Fruit fly (Drosophila melanogaster) whole organism, embryonic: ENCODE measurements around the gene CG1532.

ENCODE experiments used
- Bdp1 ChIP-seq: fragments of 200-800 bp; sonication (Bioruptor generic); optimal IDR thresholded peaks from 3 replicates; lab custom pipeline; 2016; ENCODE audit warnings: missing biosample characterization, missing genetic modification characterization
- BtbVII ChIP-seq: fragments of 200-800 bp; sonication (Bioruptor generic); optimal IDR thresholded peaks from 3 replicates; lab custom pipeline; 2017; ENCODE audit warnings: missing biosample characterization, mild to moderate bottlenecking, missing genetic modification characterization
- CG10147 ChIP-seq: fragments of 200-800 bp; sonication (Bioruptor generic); optimal IDR thresholded peaks from 2 replicates; lab custom pipeline; 2019; ENCODE audit warnings: missing biosample characterization, mild to moderate bottlenecking, missing genetic modification characterization, moderate library complexity
- CG10366 ChIP-seq: fragments of 200-800 bp; sonication (Bioruptor generic); IDR thresholded peaks from 2 replicates; pipeline ENCODE4 v1.3.6; 2022; ENCODE audit warnings: missing biosample characterization, missing genetic modification characterization
- CG11695 ChIP-seq: fragments of 200-800 bp; sonication (Bioruptor generic); IDR thresholded peaks from 3 replicates; pipeline ENCODE4 v1.3.6; 2022; ENCODE audit warnings: missing biosample characterization, missing genetic modification characterization
- CG13296 ChIP-seq: fragments of 200-800 bp; sonication (Bioruptor generic); optimal IDR thresholded peaks from 3 replicates; lab custom pipeline; 2018; ENCODE audit warnings: missing biosample characterization, mild to moderate bottlenecking, missing genetic modification characterization
- CG14014 ChIP-seq: fragments of 200-800 bp; sonication (Bioruptor generic); IDR thresholded peaks from 2 replicates; pipeline ENCODE4 v1.3.6; 2022; ENCODE audit warnings: missing biosample characterization, missing genetic modification characterization
- CG14441 ChIP-seq: fragments of 200-800 bp; sonication (Bioruptor generic); IDR thresholded peaks from 2 replicates; pipeline ENCODE4 v1.3.6; 2022; ENCODE audit warnings: missing biosample characterization, missing genetic modification characterization
- CG1602 ChIP-seq: fragments of 200-800 bp; sonication (Bioruptor generic); optimal IDR thresholded peaks from 3 replicates; lab custom pipeline; 2016; ENCODE audit warnings: missing biosample characterization, missing genetic modification characterization
- CG17912 ChIP-seq: fragments of 200-800 bp; sonication (Bioruptor generic); optimal IDR thresholded peaks from 2 replicates; lab custom pipeline; 2018; ENCODE audit warnings: missing biosample characterization, mild to moderate bottlenecking, missing genetic modification characterization
- CG18476 ChIP-seq: fragments of 200-800 bp; sonication (Bioruptor generic); optimal IDR thresholded peaks from 2 replicates; lab custom pipeline; 2016; ENCODE audit warnings: missing biosample characterization, mild to moderate bottlenecking, missing genetic modification characterization
- CG18619 ChIP-seq: fragments of 200-800 bp; sonication (Bioruptor generic); optimal IDR thresholded peaks from 3 replicates; lab custom pipeline; 2017; ENCODE audit warnings: missing biosample characterization, mild to moderate bottlenecking, missing genetic modification characterization
- CG2120 ChIP-seq: fragments of 200-800 bp; sonication (Bioruptor generic); optimal IDR thresholded peaks from 3 replicates; lab custom pipeline; 2016; ENCODE audit warnings: missing biosample characterization, missing genetic modification characterization
- CG2129 ChIP-seq: fragments of 200-800 bp; sonication (Bioruptor generic); IDR thresholded peaks from 2 replicates; pipeline ENCODE4 v1.3.6; 2022; ENCODE audit warnings: missing biosample characterization, missing genetic modification characterization; ENCODE audit not compliant: partially characterized antibody
- CG2712 ChIP-seq: fragments of 200-800 bp; optimal IDR thresholded peaks from 3 replicates; lab custom pipeline; 2019; ENCODE audit warnings: missing biosample characterization, mild to moderate bottlenecking, missing genetic modification characterization, moderate library complexity
- CG4707 ChIP-seq: fragments of 200-800 bp; sonication (Bioruptor generic); optimal IDR thresholded peaks from 2 replicates; lab custom pipeline; 2018; ENCODE audit warnings: missing biosample characterization, mild to moderate bottlenecking, missing genetic modification characterization, moderate library complexity
- CG6175 ChIP-seq: fragments of 200-800 bp; sonication (Bioruptor generic); IDR thresholded peaks from 3 replicates; pipeline ENCODE4 v1.3.6; 2022; ENCODE audit warnings: missing biosample characterization, missing genetic modification characterization
- CG6689 ChIP-seq: fragments of 200-800 bp; sonication (Bioruptor generic); IDR thresholded peaks from 2 replicates; pipeline ENCODE4 v1.3.6; 2022; ENCODE audit warnings: missing biosample characterization, missing genetic modification characterization
- CG7839 ChIP-seq: fragments of 200-800 bp; sonication (Bioruptor generic); optimal IDR thresholded peaks from 3 replicates; lab custom pipeline; 2018; ENCODE audit warnings: missing biosample characterization, mild to moderate bottlenecking, missing genetic modification characterization, moderate library complexity
- CG8478 ChIP-seq: fragments of >200 bp; optimal IDR thresholded peaks from 2 replicates; lab custom pipeline; 2018
- CHES-1-like ChIP-seq: fragments of 200-800 bp; sonication (Bioruptor generic); optimal IDR thresholded peaks from 2 replicates; lab custom pipeline; 2016; ENCODE audit warnings: missing biosample characterization, missing genetic modification characterization
- CkIIα-i1 ChIP-seq: fragments of 200-800 bp; sonication (Bioruptor generic); IDR thresholded peaks from 2 replicates; pipeline ENCODE4 v1.3.6; 2022; ENCODE audit warnings: missing biosample characterization, missing genetic modification characterization
- D ChIP-seq, 2 experiments: fragments of 200-800 bp in 1 of 2; fragments of >200 bp in 1 of 2; sonication (Bioruptor generic) in 1 of 2; optimal IDR thresholded peaks; 2 replicates in 1 of 2; 3 replicates in 1 of 2; lab custom pipeline; 2017; ENCODE audit warnings: mild to moderate bottlenecking in 1 of 2, missing biosample characterization in 1 of 2, missing genetic modification characterization in 1 of 2, missing genetic modification reagents in 1 of 2
- D19A ChIP-seq: fragments of 200-800 bp; optimal IDR thresholded peaks from 3 replicates; lab custom pipeline; 2019; ENCODE audit warnings: missing biosample characterization, mild to moderate bottlenecking, missing genetic modification characterization, moderate library complexity
- Kr ChIP-seq: fragments of 200-800 bp; sonication (Bioruptor generic); optimal IDR thresholded peaks from 2 replicates; lab custom pipeline; 2017; ENCODE audit warnings: missing biosample characterization, mild to moderate bottlenecking, missing genetic modification characterization
- Lim3 ChIP-seq: fragments of 200-800 bp; sonication (Bioruptor generic); IDR thresholded peaks from 2 replicates; pipeline ENCODE4 v1.3.6; 2022; ENCODE audit warnings: missing biosample characterization, missing genetic modification characterization
- Mrtf ChIP-seq: fragments of 200-800 bp; sonication (Bioruptor generic); IDR thresholded peaks from 3 replicates; pipeline ENCODE4 v1.3.6; 2022; ENCODE audit warnings: missing biosample characterization, missing genetic modification characterization
- NfI ChIP-seq: fragments of 200-800 bp; sonication (Bioruptor generic); optimal IDR thresholded peaks from 3 replicates; lab custom pipeline; 2018; ENCODE audit warnings: missing biosample characterization, mild to moderate bottlenecking, missing genetic modification characterization, moderate library complexity
- Poxn ChIP-seq: fragments of 200-800 bp; sonication (Bioruptor generic); IDR thresholded peaks from 2 replicates; pipeline ENCODE4 v1.3.6; 2022; ENCODE audit warnings: missing biosample characterization, missing genetic modification characterization
- Sry-β ChIP-seq: fragments of 200-800 bp; sonication (Bioruptor generic); optimal IDR thresholded peaks from 2 replicates; lab custom pipeline; 2018; ENCODE audit warnings: missing biosample characterization, mild to moderate bottlenecking, missing genetic modification characterization, moderate library complexity
- btn ChIP-seq: fragments of 200-800 bp; sonication (Bioruptor generic); optimal IDR thresholded peaks from 2 replicates; lab custom pipeline; 2016; ENCODE audit warnings: missing biosample characterization, missing genetic modification characterization
- cas ChIP-seq: fragments of 200-800 bp; sonication (Bioruptor generic); IDR thresholded peaks from 2 replicates; pipeline ENCODE4 v1.3.6; 2022; ENCODE audit warnings: missing biosample characterization, missing genetic modification characterization
- chif ChIP-seq, 2 experiments: fragments of 200-800 bp; sonication (Bioruptor generic); optimal IDR thresholded peaks; 3 replicates each; lab custom pipeline; 2016; ENCODE audit warnings: missing biosample characterization in 2 of 2, missing genetic modification characterization in 2 of 2
- danr ChIP-seq: fragments of 200-800 bp; sonication (Bioruptor generic); IDR thresholded peaks from 2 replicates; pipeline ENCODE4 v1.3.6; 2022; ENCODE audit warnings: missing biosample characterization, missing genetic modification characterization
- dati ChIP-seq: fragments of 200-800 bp; sonication (Bioruptor generic); IDR thresholded peaks from 2 replicates; pipeline ENCODE4 v1.3.6; 2022; ENCODE audit warnings: missing biosample characterization, missing genetic modification characterization
- dm ChIP-seq: fragments of 200-800 bp; sonication (Bioruptor generic); optimal IDR thresholded peaks from 3 replicates; lab custom pipeline; 2016; ENCODE audit warnings: missing biosample characterization, missing genetic modification characterization
- emc ChIP-seq: fragments of 200-800 bp; sonication (Bioruptor generic); optimal IDR thresholded peaks from 2 replicates; lab custom pipeline; 2016; ENCODE audit warnings: missing biosample characterization, missing genetic modification characterization
- ems ChIP-seq: fragments of 200-800 bp; sonication (Bioruptor generic); optimal IDR thresholded peaks from 3 replicates; lab custom pipeline; 2016; ENCODE audit warnings: missing biosample characterization, missing genetic modification characterization
- fd3F ChIP-seq: fragments of 200-800 bp; sonication (Bioruptor generic); optimal IDR thresholded peaks from 2 replicates; lab custom pipeline; 2018; ENCODE audit warnings: missing biosample characterization, mild to moderate bottlenecking, missing genetic modification characterization, moderate library complexity
- jing ChIP-seq: fragments of 200-800 bp; sonication (Bioruptor generic); optimal IDR thresholded peaks from 2 replicates; lab custom pipeline; 2018; ENCODE audit warnings: missing biosample characterization, mild to moderate bottlenecking, missing genetic modification characterization
- lab ChIP-seq: fragments of 200-800 bp; sonication (Bioruptor generic); optimal IDR thresholded peaks from 3 replicates; lab custom pipeline; 2017; ENCODE audit warnings: missing biosample characterization, missing genetic modification characterization, mild to moderate bottlenecking, moderate library complexity, missing genetic modification reagents
- mam ChIP-seq: fragments of 200-800 bp; sonication (Bioruptor generic); optimal IDR thresholded peaks from 3 replicates; lab custom pipeline; 2016; ENCODE audit warnings: missing biosample characterization, missing genetic modification characterization
- nom ChIP-seq: fragments of 200-800 bp; sonication (Bioruptor generic); optimal IDR thresholded peaks from 2 replicates; lab custom pipeline; 2017; ENCODE audit warnings: missing biosample characterization, missing genetic modification characterization, mild to moderate bottlenecking, moderate library complexity, missing genetic modification reagents
- org-1 ChIP-seq: fragments of 200-800 bp; sonication (Bioruptor generic); optimal IDR thresholded peaks from 2 replicates; lab custom pipeline; 2017; ENCODE audit warnings: missing biosample characterization, missing genetic modification characterization
- pfk ChIP-seq: fragments of 200-800 bp; sonication (Bioruptor generic); optimal IDR thresholded peaks from 2 replicates; lab custom pipeline; 2018; ENCODE audit warnings: missing biosample characterization, mild to moderate bottlenecking, missing genetic modification characterization, moderate library complexity
- tin ChIP-seq: fragments of 200-800 bp; sonication (Bioruptor generic); optimal IDR thresholded peaks from 3 replicates; lab custom pipeline; 2016; ENCODE audit warnings: missing biosample characterization, missing genetic modification characterization
- trem ChIP-seq: fragments of 200-800 bp; optimal IDR thresholded peaks from 3 replicates; lab custom pipeline; 2019; ENCODE audit warnings: missing biosample characterization, mild to moderate bottlenecking, missing genetic modification characterization, moderate library complexity
- unc-4 ChIP-seq: fragments of 200-800 bp; sonication (Bioruptor generic); IDR thresholded peaks from 2 replicates; pipeline ENCODE4 v1.3.6; 2022; ENCODE audit warnings: missing biosample characterization, missing genetic modification characterization; ENCODE audit not compliant: partially characterized antibody
- zf30C ChIP-seq: fragments of 200-800 bp; sonication (Bioruptor generic); optimal IDR thresholded peaks from 3 replicates; lab custom pipeline; 2018; ENCODE audit warnings: missing biosample characterization, mild to moderate bottlenecking, missing genetic modification characterization

Gene CG1532

DNA sequence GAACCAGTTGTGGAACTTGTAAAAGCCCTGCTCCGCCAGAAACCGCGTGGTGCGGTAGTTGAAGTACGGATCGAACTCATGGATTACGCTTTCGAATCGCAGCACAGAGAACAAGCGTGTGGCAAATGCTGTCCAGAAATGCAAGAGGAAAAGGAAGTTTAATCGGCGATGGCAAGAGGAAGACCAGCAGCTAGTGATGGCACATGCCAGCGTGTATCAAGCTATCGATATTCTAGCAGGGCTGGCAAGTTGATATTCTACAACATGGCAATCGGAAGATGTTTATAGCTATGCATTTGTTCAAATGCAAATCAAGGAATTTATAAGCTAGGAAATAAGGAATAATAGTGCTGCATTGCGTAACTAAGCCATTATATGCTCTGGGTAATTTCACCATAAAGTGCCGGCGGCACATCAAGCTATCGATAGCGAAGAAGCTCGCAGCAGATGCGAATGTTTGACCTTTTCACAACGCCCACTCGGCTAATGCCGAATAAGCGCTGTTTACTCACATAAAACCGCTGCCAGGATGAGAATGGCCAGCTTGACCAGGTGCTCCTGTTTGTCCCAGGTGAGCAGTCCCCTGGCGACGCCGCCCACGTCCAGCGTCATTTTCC is 25.0 kb upstream of the CG1532 start (continued):
- TF ChIP-seq CG14441 (GFP tag; lab: Robert Waterston, UW) (peak; percentile 57; the same call in 1 of the 2 replicates), Sry-β (peak; percentile 57), Kr (GFP tag; lab: Kevin White, UChicago) (peak; percentile 26), CG18619 (GFP tag; lab: Kevin White, UChicago) (peak; percentile 83), jing (GFP tag; lab: Kevin White, UChicago) (no peak), cas (GFP tag; lab: Robert Waterston, UW) (peak; percentile 34; the same call in 1 of the 2 replicates), btn (peak; percentile 60), D19A (tag; lab: Kevin White, UChicago) (peak; percentile 32), fd3F (GFP tag; lab: Kevin White, UChicago) (peak; percentile 50), CG4707 (GFP tag; lab: Kevin White, UChicago) (peak; percentile 82), emc (GFP tag; lab: Kevin White, UChicago) (peak; percentile 61), CG13296 (peak; percentile 88), CG18476 (GFP tag; lab: Kevin White, UChicago) (no peak), lab (GFP tag; lab: Kevin White, UChicago) (peak; percentile 89), CG10147 (GFP tag; lab: Kevin White, UChicago) (peak; percentile 59), trem (peak; percentile 71), CG1602 (no peak), BtbVII (GFP tag; lab: Kevin White, UChicago) (peak; percentile 86), Poxn (GFP tag; lab: Robert Waterston, UW) (no peak), D (optimal IDR thresholded peaks at IDR 0.05; lab: Kevin White, UChicago) (no peak), D (GFP tag; optimal IDR thresholded peaks at IDR 0.05; lab: Kevin White, UChicago) (peak; percentile 59), mam (GFP tag; lab: Kevin White, UChicago) (peak; percentile 74), CHES-1-like (GFP tag; lab: Kevin White, UChicago) (peak; percentile 76), Lim3 (GFP tag; lab: Robert Waterston, UW) (no peak), CG6175 (GFP tag; lab: Robert Waterston, UW) (peak; percentile 40; the same call in 1 of the 3 replicates), CG14014 (GFP tag; lab: Robert Waterston, UW) (peak; percentile 77), zf30C (GFP tag; lab: Kevin White, UChicago) (peak; percentile 47), CG8478 (lab: Kevin White, UChicago) (no peak), CkIIα-i1 (GFP tag; lab: Robert Waterston, UW) (no peak), nom (GFP tag; lab: Kevin White, UChicago) (peak; percentile 91), dati (GFP tag; lab: Robert Waterston, UW) (peak; percentile 63), ems (peak; percentile 61), CG7839 (tag; lab: Kevin White, UChicago) (peak; percentile 70), CG6689 (GFP tag; lab: Robert Waterston, UW) (peak; percentile 24; the same call in 1 of the 2 replicates), pfk (GFP tag; lab: Kevin White, UChicago) (peak; percentile 73), CG2129 (peak; percentile 35; the same call in 1 of the 2 replicates), CG2712 (tag; lab: Kevin White, UChicago) (peak; percentile 58), dm (GFP tag; lab: Kevin White, UChicago) (peak; percentile 89), tin (peak; percentile 59), NfI (GFP tag; lab: Kevin White, UChicago) (peak; percentile 87), Bdp1 (GFP tag; lab: Kevin White, UChicago) (peak; percentile 51), chif (GFP tag; optimal IDR thresholded peaks at IDR 0.05; lab: Kevin White, UChicago) (peak; percentile 47 to 59), org-1 (GFP tag; lab: Kevin White, UChicago) (peak; percentile 72), CG2120 (GFP tag; lab: Kevin White, UChicago) (peak; percentile 67), Mrtf (GFP tag; lab: Robert Waterston, UW) (peak; percentile 39; the same call in 1 of the 3 replicates), CG17912 (GFP tag; lab: Kevin White, UChicago) (peak; percentile 84), CG11695 (GFP tag; lab: Robert Waterston, UW) (no peak), unc-4 (GFP tag; lab: Robert Waterston, UW) (peak; percentile 74), CG10366 (GFP tag; lab: Robert Waterston, UW) (peak; percentile 46), danr (GFP tag; lab: Robert Waterston, UW) (no peak)
